Fruit fly (Drosophila melanogaster) whole organism, embryonic: ENCODE data around the gene NdufA3.

Source experiments
- Bdp1 ChIP-seq: fragments of 200-800 bp; sonication (Bioruptor generic); optimal IDR thresholded peaks from 3 replicates; lab custom pipeline; 2016; ENCODE audit warnings: missing biosample characterization, missing genetic modification characterization
- C15 ChIP-seq: fragments of 200-800 bp; sonication (Bioruptor generic); IDR thresholded peaks from 3 replicates; pipeline ENCODE4 v1.3.6; 2022; ENCODE audit warnings: missing biosample characterization, missing genetic modification characterization
- CG10366 ChIP-seq: fragments of 200-800 bp; sonication (Bioruptor generic); IDR thresholded peaks from 2 replicates; pipeline ENCODE4 v1.3.6; 2022; ENCODE audit warnings: missing biosample characterization, missing genetic modification characterization
- CG10979 ChIP-seq: fragments of 200-800 bp; sonication (Bioruptor generic); optimal IDR thresholded peaks from 2 replicates; lab custom pipeline; 2018; ENCODE audit warnings: missing biosample characterization, mild to moderate bottlenecking, missing genetic modification characterization, moderate library complexity
- CG12659 ChIP-seq: fragments of 200-800 bp; sonication (Bioruptor generic); optimal IDR thresholded peaks from 3 replicates; lab custom pipeline; 2017; ENCODE audit warnings: mild to moderate bottlenecking, missing biosample characterization, missing genetic modification reagents, missing genetic modification characterization
- CG13894 ChIP-seq: fragments of 200-800 bp; sonication (Bioruptor generic); optimal IDR thresholded peaks from 3 replicates; lab custom pipeline; 2018; ENCODE audit warnings: missing biosample characterization, mild to moderate bottlenecking, missing genetic modification characterization, moderate library complexity
- CG14014 ChIP-seq: fragments of 200-800 bp; sonication (Bioruptor generic); IDR thresholded peaks from 2 replicates; pipeline ENCODE4 v1.3.6; 2022; ENCODE audit warnings: missing biosample characterization, missing genetic modification characterization
- CG14965 ChIP-seq: fragments of 200-800 bp; sonication (Bioruptor generic); optimal IDR thresholded peaks from 2 replicates; lab custom pipeline; 2016; ENCODE audit warnings: missing biosample characterization, missing genetic modification characterization, borderline replicate concordance
- CG15479 ChIP-seq: fragments of 200-800 bp; sonication (Bioruptor generic); optimal IDR thresholded peaks from 3 replicates; lab custom pipeline; 2019; ENCODE audit warnings: missing biosample characterization, mild to moderate bottlenecking, missing genetic modification characterization, moderate library complexity
- CG15514 ChIP-seq: fragments of 200-800 bp; sonication (Bioruptor generic); optimal IDR thresholded peaks from 3 replicates; lab custom pipeline; 2017; ENCODE audit warnings: missing biosample characterization, missing genetic modification characterization, mild to moderate bottlenecking, moderate library complexity, missing genetic modification reagents
- CG15601 ChIP-seq: fragments of 200-800 bp; sonication (Bioruptor generic); optimal IDR thresholded peaks from 3 replicates; lab custom pipeline; 2019; ENCODE audit warnings: missing biosample characterization, mild to moderate bottlenecking, missing genetic modification characterization, moderate library complexity
- CG17186 ChIP-seq: fragments of 200-800 bp; sonication (Bioruptor generic); optimal IDR thresholded peaks from 3 replicates; lab custom pipeline; 2017; ENCODE audit warnings: missing biosample characterization, missing genetic modification reagents, missing genetic modification characterization
- CG18619 ChIP-seq: fragments of 200-800 bp; sonication (Bioruptor generic); optimal IDR thresholded peaks from 3 replicates; lab custom pipeline; 2017; ENCODE audit warnings: missing biosample characterization, mild to moderate bottlenecking, missing genetic modification characterization
- CG2678 ChIP-seq: fragments of 200-800 bp; sonication (Bioruptor generic); optimal IDR thresholded peaks from 3 replicates; lab custom pipeline; 2019; ENCODE audit warnings: missing biosample characterization, mild to moderate bottlenecking, missing genetic modification characterization, moderate library complexity
- CG2875 ChIP-seq: fragments of 200-800 bp; sonication (Bioruptor generic); optimal IDR thresholded peaks from 2 replicates; lab custom pipeline; 2017; ENCODE audit warnings: missing biosample characterization, mild to moderate bottlenecking, missing genetic modification characterization, missing genetic modification reagents
- CG2889 ChIP-seq: fragments of 200-800 bp; sonication (Bioruptor generic); IDR thresholded peaks from 3 replicates; pipeline ENCODE4 v1.3.6; 2022; ENCODE audit warnings: missing biosample characterization, missing genetic modification characterization
- CG3163 ChIP-seq: fragments of 200-800 bp; sonication (Bioruptor generic); optimal IDR thresholded peaks from 3 replicates; lab custom pipeline; 2016; ENCODE audit warnings: missing biosample characterization, missing genetic modification characterization
- CG3407 ChIP-seq: fragments of 200-800 bp; sonication (Bioruptor generic); optimal IDR thresholded peaks from 2 replicates; lab custom pipeline; 2018; ENCODE audit warnings: missing biosample characterization, mild to moderate bottlenecking, missing genetic modification characterization
- CG34224 ChIP-seq: fragments of 200-800 bp; sonication (Bioruptor generic); IDR thresholded peaks from 3 replicates; pipeline ENCODE4 v1.3.6; 2022; ENCODE audit warnings: missing biosample characterization, missing genetic modification characterization; ENCODE audit not compliant: partially characterized antibody
- CG4282 ChIP-seq: fragments of 200-800 bp; sonication (Bioruptor generic); optimal IDR thresholded peaks from 2 replicates; lab custom pipeline; 2016; ENCODE audit warnings: missing biosample characterization, missing genetic modification characterization
- CG4404 ChIP-seq: fragments of 200-800 bp; sonication (Bioruptor generic); IDR thresholded peaks from 2 replicates; pipeline ENCODE4 v1.3.6; 2022; ENCODE audit warnings: missing biosample characterization, missing genetic modification characterization
- CG6654 ChIP-seq: fragments of 200-800 bp; sonication (Bioruptor generic); optimal IDR thresholded peaks from 2 replicates; lab custom pipeline; 2017; ENCODE audit warnings: missing biosample characterization, mild to moderate bottlenecking, missing genetic modification characterization
- CG9797 ChIP-seq: fragments of 200-800 bp; sonication (Bioruptor generic); optimal IDR thresholded peaks from 3 replicates; lab custom pipeline; 2018; ENCODE audit warnings: missing biosample characterization, mild to moderate bottlenecking, missing genetic modification characterization
- CG9876 ChIP-seq: fragments of 200-800 bp; sonication (Bioruptor generic); optimal IDR thresholded peaks from 2 replicates; lab custom pipeline; 2016; ENCODE audit warnings: missing biosample characterization, missing genetic modification characterization
- Deaf1 ChIP-seq: fragments of 200-800 bp; optimal IDR thresholded peaks from 3 replicates; lab custom pipeline; 2019; ENCODE audit warnings: missing biosample characterization, mild to moderate bottlenecking, missing genetic modification characterization, moderate library complexity
- Fer3 ChIP-seq: fragments of 200-800 bp; sonication (Bioruptor generic); optimal IDR thresholded peaks from 2 replicates; lab custom pipeline; 2018; ENCODE audit warnings: missing biosample characterization, mild to moderate bottlenecking, missing genetic modification characterization, moderate library complexity
- Gsc ChIP-seq: fragments of 200-800 bp; sonication (Bioruptor generic); IDR thresholded peaks from 2 replicates; pipeline ENCODE4 v1.3.6; 2022; ENCODE audit warnings: missing biosample characterization, missing genetic modification characterization
- H15 ChIP-seq: fragments of 200-800 bp; sonication (Bioruptor generic); IDR thresholded peaks from 3 replicates; pipeline ENCODE4 v1.3.6; 2022; ENCODE audit warnings: missing biosample characterization, missing genetic modification characterization
- Hr3 ChIP-seq: fragments of 200-800 bp; sonication (Bioruptor generic); optimal IDR thresholded peaks from 3 replicates; lab custom pipeline; 2016; ENCODE audit warnings: missing biosample characterization, missing genetic modification characterization
- Hr39 ChIP-seq: fragments of >200 bp; optimal IDR thresholded peaks from 2 replicates; lab custom pipeline; 2017
- Lim3 ChIP-seq: fragments of 200-800 bp; sonication (Bioruptor generic); IDR thresholded peaks from 2 replicates; pipeline ENCODE4 v1.3.6; 2022; ENCODE audit warnings: missing biosample characterization, missing genetic modification characterization
- Med ChIP-seq: fragments of 200-800 bp; sonication (Bioruptor generic); peaks from one replicate; lab custom pipeline; 2016; ENCODE audit warnings: missing biosample characterization, missing genetic modification characterization, mild to moderate bottlenecking, inconsistent platforms, moderate library complexity
- NK7.1 ChIP-seq: fragments of 200-800 bp; sonication (Bioruptor generic); optimal IDR thresholded peaks from 3 replicates; lab custom pipeline; 2016; ENCODE audit warnings: missing biosample characterization, missing genetic modification characterization
- Neu2 ChIP-seq: fragments of 200-800 bp; sonication (Bioruptor generic); optimal IDR thresholded peaks from 3 replicates; lab custom pipeline; 2016; ENCODE audit warnings: missing biosample characterization, missing genetic modification characterization, borderline replicate concordance
- Ravus ChIP-seq: fragments of 200-800 bp; sonication (Bioruptor generic); IDR thresholded peaks from 2 replicates; pipeline ENCODE4 v1.3.6; 2022; ENCODE audit warnings: missing biosample characterization, missing genetic modification characterization
- Spps ChIP-seq: fragments of 200-800 bp; sonication (Bioruptor generic); optimal IDR thresholded peaks from 2 replicates; lab custom pipeline; 2018; ENCODE audit warnings: missing biosample characterization, mild to moderate bottlenecking, missing genetic modification characterization
- Xrp1 ChIP-seq: fragments of 200-800 bp; sonication (Bioruptor generic); IDR thresholded peaks from 2 replicates; pipeline ENCODE4 v1.3.6; 2022; ENCODE audit warnings: missing biosample characterization, missing genetic modification characterization
- ap ChIP-seq: fragments of 200-800 bp; sonication (Bioruptor generic); IDR thresholded peaks from 2 replicates; pipeline ENCODE4 v1.3.6; 2022; ENCODE audit warnings: missing biosample characterization, missing genetic modification characterization
- bsh ChIP-seq, 2 experiments: fragments of 200-800 bp; sonication (Bioruptor generic); optimal IDR thresholded peaks; 2 replicates each; lab custom pipeline; 2017 to 2018; ENCODE audit warnings: mild to moderate bottlenecking in 2 of 2, missing biosample characterization in 2 of 2, missing genetic modification characterization in 2 of 2, moderate library complexity in 1 of 2
- btn ChIP-seq: fragments of 200-800 bp; sonication (Bioruptor generic); optimal IDR thresholded peaks from 2 replicates; lab custom pipeline; 2016; ENCODE audit warnings: missing biosample characterization, missing genetic modification characterization
- fu2 ChIP-seq: fragments of 200-800 bp; sonication (Bioruptor generic); optimal IDR thresholded peaks from 2 replicates; lab custom pipeline; 2016; ENCODE audit warnings: missing biosample characterization, missing genetic modification characterization
- lov ChIP-seq, 2 experiments: fragments of 200-800 bp in 1 of 2; fragments of >200 bp in 1 of 2; sonication (Bioruptor generic) in 1 of 2; IDR thresholded peaks in 1 of 2; optimal IDR thresholded peaks in 1 of 2; 2 replicates in 1 of 2; 3 replicates in 1 of 2; pipeline versions ENCODE4 v1.3.6 to Lab custom; 2017 to 2022; ENCODE audit warnings: missing biosample characterization in 1 of 2, missing genetic modification characterization in 1 of 2
- onecut ChIP-seq: fragments of 200-800 bp; sonication (Bioruptor generic); IDR thresholded peaks from 2 replicates; pipeline ENCODE4 v1.3.6; 2022; ENCODE audit warnings: missing biosample characterization, missing genetic modification characterization
- pho ChIP-seq: fragments of 200-800 bp; sonication (Bioruptor generic); optimal IDR thresholded peaks from 2 replicates; lab custom pipeline; 2016; ENCODE audit warnings: missing biosample characterization, missing genetic modification characterization
- pros ChIP-seq: fragments of 200-800 bp; sonication (Bioruptor generic); optimal IDR thresholded peaks from 3 replicates; lab custom pipeline; 2019; ENCODE audit warnings: missing biosample characterization, mild to moderate bottlenecking, missing genetic modification characterization, moderate library complexity
- psq ChIP-seq: fragments of 200-800 bp; sonication (Bioruptor generic); optimal IDR thresholded peaks from 2 replicates; lab custom pipeline; 2017; ENCODE audit warnings: missing biosample characterization, missing genetic modification characterization
- pzg ChIP-seq: fragments of 200-800 bp; sonication (Bioruptor generic); optimal IDR thresholded peaks from 3 replicates; lab custom pipeline; 2018; ENCODE audit warnings: missing biosample characterization, mild to moderate bottlenecking, missing genetic modification characterization, moderate library complexity
- ro ChIP-seq: fragments of 200-800 bp; sonication (Bioruptor generic); IDR thresholded peaks from 2 replicates; pipeline ENCODE4 v1.3.6; 2022; ENCODE audit warnings: missing biosample characterization, missing genetic modification characterization
- run ChIP-seq: fragments of 200-800 bp; sonication (Bioruptor generic); optimal IDR thresholded peaks from 3 replicates; lab custom pipeline; 2018; ENCODE audit warnings: missing biosample characterization, mild to moderate bottlenecking, missing genetic modification characterization
- so ChIP-seq: fragments of 200-800 bp; sonication (Bioruptor generic); IDR thresholded peaks from 3 replicates; pipeline ENCODE4 v1.3.6; 2022; ENCODE audit warnings: missing biosample characterization, missing genetic modification characterization
- tgo ChIP-seq: fragments of 200-800 bp; sonication (Bioruptor generic); IDR thresholded peaks from 3 replicates; pipeline ENCODE4 v1.3.6; 2022; ENCODE audit warnings: missing biosample characterization, missing genetic modification characterization

Gene NdufA3

DNA sequence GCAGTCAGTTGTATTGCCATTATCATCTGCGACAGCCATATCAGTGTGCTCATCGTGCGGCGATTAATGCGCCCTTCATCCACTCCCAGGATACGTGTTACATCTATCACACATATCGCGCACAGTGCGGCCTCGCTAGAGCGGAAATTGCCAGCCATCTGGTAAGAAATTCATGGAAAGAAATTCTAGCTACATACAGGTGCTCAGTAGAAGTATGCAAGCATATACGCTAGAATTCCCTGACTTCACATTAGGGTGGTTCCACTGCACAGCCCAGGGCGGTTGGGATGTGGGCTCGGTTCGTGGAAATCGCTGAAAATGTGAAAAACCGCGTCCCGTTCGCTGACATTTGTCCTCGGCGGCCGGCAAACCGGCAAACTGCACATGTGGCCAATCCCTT lies 18.6 kb downstream of the NdufA3 start (continued):
- TF ChIP-seq CG4282 (no peak), CG3407 (GFP tag; lab: Kevin White, UChicago) (peak; percentile 63), Spps (tag; lab: Kevin White, UChicago) (peak; percentile 31), Neu2 (GFP tag; lab: Kevin White, UChicago) (no peak), CG3163 (peak; percentile 14), Lim3 (GFP tag; lab: Robert Waterston, UW) (peak; percentile 32; the same call in 1 of the 2 replicates), pros (peak; percentile 75), H15 (peak; percentile 85), C15 (0 out of 3 replicates have a peak, but pooled peaks have one; percentile 44), CG15514 (GFP tag; lab: Kevin White, UChicago) (no peak), CG17186 (GFP tag; lab: Kevin White, UChicago) (no peak), lov (optimal IDR thresholded peaks at IDR 0.05; lab: Kevin White, UChicago) (no peak), lov (GFP tag; IDR thresholded peaks at IDR 0.05; lab: Robert Waterston, UW) (peak; percentile 87), tgo (GFP tag; lab: Robert Waterston, UW) (peak; percentile 80), bsh (GFP tag; optimal IDR thresholded peaks at IDR 0.05; lab: Kevin White, UChicago) (peak; percentile 26 to 80), pho (GFP tag; lab: Kevin White, UChicago) (peak; percentile 38), CG13894 (tag; lab: Kevin White, UChicago) (peak; percentile 31), Bdp1 (GFP tag; lab: Kevin White, UChicago) (peak; percentile 22), Fer3 (tag; lab: Kevin White, UChicago) (peak; percentile 53), CG6654 (GFP tag; lab: Kevin White, UChicago) (no peak), CG9876 (GFP tag; lab: Kevin White, UChicago) (peak; percentile 47), CG18619 (GFP tag; lab: Kevin White, UChicago) (peak; percentile 58), CG14965 (GFP tag; lab: Kevin White, UChicago) (no peak), CG12659 (GFP tag; lab: Kevin White, UChicago) (peak; percentile 58), so (peak; percentile 55; the same call in 1 of the 3 replicates), CG2889 (GFP tag; lab: Robert Waterston, UW) (peak; percentile 63; the same call in 2 of the 3 replicates), Hr39 (lab: Kevin White, UChicago) (no peak), pzg (GFP tag; lab: Kevin White, UChicago) (peak; percentile 10), CG34224 (GFP tag; lab: Robert Waterston, UW) (no peak), CG10366 (GFP tag; lab: Robert Waterston, UW) (peak; percentile 81), psq (peak; percentile 1), CG9797 (no peak), CG15601 (tag; lab: Kevin White, UChicago) (peak; percentile 55), Gsc (peak; percentile 63), run (tag; lab: Kevin White, UChicago) (peak; percentile 22), btn (GFP tag; lab: Kevin White, UChicago) (peak; percentile 45), Xrp1 (peak; percentile 93), ap (GFP tag; lab: Robert Waterston, UW) (peak; percentile 74), NK7.1 (GFP tag; lab: Kevin White, UChicago) (peak; percentile 45), CG14014 (peak; percentile 79), Ravus (GFP tag; lab: Robert Waterston, UW) (peak; percentile 55), ro (GFP tag; lab: Robert Waterston, UW) (peak; percentile 80), fu2 (no peak), CG2875 (GFP tag; lab: Kevin White, UChicago) (no peak), CG4404 (peak; percentile 85), Hr3 (GFP tag; lab: Kevin White, UChicago) (peak; percentile 65), CG10979 (peak; percentile 76), CG2678 (tag; lab: Kevin White, UChicago) (peak; percentile 78), Deaf1 (peak; percentile 10), onecut (peak; percentile 82), Med (GFP tag; lab: Kevin White, UChicago) (peak; percentile 96), CG15479 (peak; percentile 25)
